Fruit fly (Drosophila melanogaster) whole organism, embryonic: ENCODE measurements around the gene CG2247.
A peak's percentile ranks its signal among the peaks of the same experiment; 100 is the strongest.

Experiments
- CG10209 ChIP-seq: fragments of 200-800 bp; sonication (Bioruptor generic); optimal IDR thresholded peaks from 3 replicates; lab custom pipeline; 2017; ENCODE audit warnings: missing biosample characterization, mild to moderate bottlenecking, missing genetic modification characterization, missing genetic modification reagents
- CG10274 ChIP-seq: fragments of 200-800 bp; sonication (Bioruptor generic); optimal IDR thresholded peaks from 3 replicates; lab custom pipeline; 2017; ENCODE audit warnings: missing biosample characterization, mild to moderate bottlenecking, missing genetic modification characterization
- CG10366 ChIP-seq: fragments of 200-800 bp; sonication (Bioruptor generic); IDR thresholded peaks from 2 replicates; pipeline ENCODE4 v1.3.6; 2022; ENCODE audit warnings: missing biosample characterization, missing genetic modification characterization
- CG13424 ChIP-seq: fragments of 200-800 bp; sonication (Bioruptor generic); optimal IDR thresholded peaks from 2 replicates; lab custom pipeline; 2019; ENCODE audit warnings: missing biosample characterization, mild to moderate bottlenecking, missing genetic modification characterization, moderate library complexity
- CG14860 ChIP-seq: fragments of 200-800 bp; sonication (Bioruptor generic); IDR thresholded peaks from 3 replicates; pipeline ENCODE4 v1.3.6; 2022; ENCODE audit warnings: missing biosample characterization, missing genetic modification characterization; ENCODE audit not compliant: partially characterized antibody
- CG2678 ChIP-seq: fragments of 200-800 bp; sonication (Bioruptor generic); optimal IDR thresholded peaks from 3 replicates; lab custom pipeline; 2019; ENCODE audit warnings: missing biosample characterization, mild to moderate bottlenecking, missing genetic modification characterization, moderate library complexity
- CG2712 ChIP-seq: fragments of 200-800 bp; optimal IDR thresholded peaks from 3 replicates; lab custom pipeline; 2019; ENCODE audit warnings: missing biosample characterization, mild to moderate bottlenecking, missing genetic modification characterization, moderate library complexity
- CG32532 ChIP-seq: fragments of 200-800 bp; sonication (Bioruptor generic); IDR thresholded peaks from 2 replicates; pipeline ENCODE4 v1.3.6; 2022; ENCODE audit warnings: missing biosample characterization, missing genetic modification characterization
- CG34224 ChIP-seq: fragments of 200-800 bp; sonication (Bioruptor generic); IDR thresholded peaks from 3 replicates; pipeline ENCODE4 v1.3.6; 2022; ENCODE audit warnings: missing biosample characterization, missing genetic modification characterization; ENCODE audit not compliant: partially characterized antibody
- CG34422 ChIP-seq: fragments of 200-800 bp; sonication (Bioruptor generic); IDR thresholded peaks from 3 replicates; pipeline ENCODE4 v1.3.6; 2022; ENCODE audit warnings: missing biosample characterization, missing genetic modification characterization
- CG3838 ChIP-seq: fragments of 200-800 bp; sonication (Bioruptor generic); optimal IDR thresholded peaks from 3 replicates; lab custom pipeline; 2016; ENCODE audit warnings: missing biosample characterization, missing genetic modification characterization
- CG4730 ChIP-seq: fragments of 200-800 bp; sonication (Bioruptor generic); IDR thresholded peaks from 2 replicates; pipeline ENCODE4 v1.3.6; 2022; ENCODE audit warnings: missing biosample characterization, missing genetic modification characterization
- CG6854 ChIP-seq: fragments of 200-800 bp; sonication (Bioruptor generic); optimal IDR thresholded peaks from 3 replicates; lab custom pipeline; 2017; ENCODE audit warnings: missing biosample characterization, mild to moderate bottlenecking, missing genetic modification characterization
- CG9437 ChIP-seq: fragments of 200-800 bp; sonication (Bioruptor generic); optimal IDR thresholded peaks from 2 replicates; lab custom pipeline; 2018; ENCODE audit warnings: missing biosample characterization, mild to moderate bottlenecking, missing genetic modification characterization
- Doc3 ChIP-seq: fragments of 200-800 bp; sonication (Bioruptor generic); IDR thresholded peaks from 3 replicates; pipeline ENCODE4 v1.3.6; 2022; ENCODE audit warnings: missing biosample characterization, missing genetic modification characterization; ENCODE audit not compliant: partially characterized antibody
- ERR ChIP-seq: fragments of 200-800 bp; sonication (Bioruptor generic); optimal IDR thresholded peaks from 2 replicates; lab custom pipeline; 2016; ENCODE audit warnings: missing biosample characterization, missing genetic modification characterization
- HmgZ ChIP-seq: fragments of 200-800 bp; sonication (Bioruptor generic); optimal IDR thresholded peaks from 2 replicates; lab custom pipeline; 2018; ENCODE audit warnings: missing biosample characterization, mild to moderate bottlenecking, missing genetic modification characterization
- Hr3 ChIP-seq: fragments of 200-800 bp; sonication (Bioruptor generic); optimal IDR thresholded peaks from 3 replicates; lab custom pipeline; 2016; ENCODE audit warnings: missing biosample characterization, missing genetic modification characterization
- Med ChIP-seq: fragments of 200-800 bp; sonication (Bioruptor generic); peaks from one replicate; lab custom pipeline; 2016; ENCODE audit warnings: missing biosample characterization, missing genetic modification characterization, mild to moderate bottlenecking, inconsistent platforms, moderate library complexity
- Nf-YB ChIP-seq: fragments of 200-800 bp; sonication (Bioruptor generic); optimal IDR thresholded peaks from 3 replicates; lab custom pipeline; 2019; ENCODE audit warnings: missing biosample characterization, mild to moderate bottlenecking, missing genetic modification characterization, moderate library complexity
- Sox102F ChIP-seq: fragments of 200-800 bp; sonication (Bioruptor generic); optimal IDR thresholded peaks from 2 replicates; lab custom pipeline; 2018; ENCODE audit warnings: missing biosample characterization, mild to moderate bottlenecking, missing genetic modification characterization, moderate library complexity
- al ChIP-seq: fragments of 200-800 bp; sonication (Bioruptor generic); IDR thresholded peaks from 2 replicates; pipeline ENCODE4 v1.3.6; 2022; ENCODE audit warnings: missing biosample characterization, missing genetic modification characterization
- cg ChIP-seq: fragments of 200-800 bp; sonication (Bioruptor generic); optimal IDR thresholded peaks from 3 replicates; lab custom pipeline; 2019; ENCODE audit warnings: missing biosample characterization, mild to moderate bottlenecking, missing genetic modification characterization, moderate library complexity
- crp ChIP-seq, 2 experiments: fragments of 200-800 bp; sonication (Bioruptor generic); optimal IDR thresholded peaks; 2 replicates in 1 of 2; 3 replicates in 1 of 2; lab custom pipeline; 2017; ENCODE audit warnings: missing biosample characterization in 2 of 2, missing genetic modification characterization in 2 of 2, mild to moderate bottlenecking in 1 of 2, moderate library complexity in 1 of 2
- ems ChIP-seq: fragments of 200-800 bp; sonication (Bioruptor generic); optimal IDR thresholded peaks from 3 replicates; lab custom pipeline; 2016; ENCODE audit warnings: missing biosample characterization, missing genetic modification characterization
- en ChIP-seq: fragments of 200-800 bp; sonication (Bioruptor generic); optimal IDR thresholded peaks from 2 replicates; lab custom pipeline; 2016; ENCODE audit warnings: missing biosample characterization, missing genetic modification characterization
- ftz-f1 ChIP-seq: fragments of 200-800 bp; sonication (Bioruptor generic); optimal IDR thresholded peaks from 2 replicates; lab custom pipeline; 2016; ENCODE audit warnings: missing biosample characterization, missing genetic modification characterization
- hb ChIP-seq: fragments of 200-800 bp; sonication (Bioruptor generic); IDR thresholded peaks from 3 replicates; pipeline ENCODE4 v1.3.6; 2022; ENCODE audit warnings: missing biosample characterization, missing genetic modification characterization; ENCODE audit not compliant: partially characterized antibody
- ind ChIP-seq: fragments of 200-800 bp; sonication (Bioruptor generic); optimal IDR thresholded peaks from 3 replicates; lab custom pipeline; 2016; ENCODE audit warnings: missing biosample characterization, missing genetic modification characterization
- jing ChIP-seq: fragments of 200-800 bp; sonication (Bioruptor generic); optimal IDR thresholded peaks from 2 replicates; lab custom pipeline; 2018; ENCODE audit warnings: missing biosample characterization, mild to moderate bottlenecking, missing genetic modification characterization
- nom ChIP-seq: fragments of 200-800 bp; sonication (Bioruptor generic); optimal IDR thresholded peaks from 2 replicates; lab custom pipeline; 2017; ENCODE audit warnings: missing biosample characterization, missing genetic modification characterization, mild to moderate bottlenecking, moderate library complexity, missing genetic modification reagents
- pan ChIP-seq, 4 experiments: fragments of >200 bp in 3 of 4; fragments of 200-800 bp in 1 of 4; sonication (Bioruptor generic) in 1 of 4; optimal IDR thresholded peaks in 3 of 4; IDR thresholded peaks in 1 of 4; 2 replicates each; pipeline versions ENCODE4 v1.3.6 to Lab custom; 2017 to 2022; ENCODE audit warnings: missing biosample characterization in 2 of 4, missing genetic modification characterization in 2 of 4, mixed read lengths in 1 of 4
- run ChIP-seq: fragments of 200-800 bp; sonication (Bioruptor generic); optimal IDR thresholded peaks from 3 replicates; lab custom pipeline; 2018; ENCODE audit warnings: missing biosample characterization, mild to moderate bottlenecking, missing genetic modification characterization
- sd ChIP-seq: fragments of 200-800 bp; sonication (Bioruptor generic); optimal IDR thresholded peaks from 3 replicates; lab custom pipeline; 2018; ENCODE audit warnings: missing biosample characterization, mild to moderate bottlenecking, missing genetic modification characterization, moderate library complexity
- sens ChIP-seq: fragments of 200-800 bp; sonication (Bioruptor generic); peaks from one replicate; lab custom pipeline; 2016; ENCODE audit warnings: missing biosample characterization, missing genetic modification characterization
- slp2 ChIP-seq: fragments of 200-800 bp; sonication (Bioruptor generic); optimal IDR thresholded peaks from 2 replicates; lab custom pipeline; 2016; ENCODE audit warnings: missing biosample characterization, missing genetic modification characterization
- sna ChIP-seq: fragments of 200-800 bp; sonication (Bioruptor generic); IDR thresholded peaks from 2 replicates; pipeline ENCODE4 v1.3.6; 2022; ENCODE audit warnings: missing biosample characterization, missing genetic modification characterization; ENCODE audit not compliant: partially characterized antibody
- sug ChIP-seq: fragments of 200-800 bp; optimal IDR thresholded peaks from 2 replicates; lab custom pipeline; 2019; ENCODE audit warnings: missing biosample characterization, mild to moderate bottlenecking, missing genetic modification characterization, moderate library complexity
- tgo ChIP-seq: fragments of 200-800 bp; sonication (Bioruptor generic); IDR thresholded peaks from 3 replicates; pipeline ENCODE4 v1.3.6; 2022; ENCODE audit warnings: missing biosample characterization, missing genetic modification characterization
- tll ChIP-seq, 2 experiments: fragments of 200-800 bp in 1 of 2; fragments of >200 bp in 1 of 2; sonication (Bioruptor generic) in 1 of 2; optimal IDR thresholded peaks; 2 replicates each; lab custom pipeline; 2017 to 2019; ENCODE audit warnings: missing biosample characterization in 2 of 2, missing genetic modification characterization in 2 of 2, mild to moderate bottlenecking in 1 of 2, moderate library complexity in 1 of 2
- tna ChIP-seq: fragments of 200-800 bp; sonication (Bioruptor generic); IDR thresholded peaks from 2 replicates; pipeline ENCODE4 v1.3.6; 2022; ENCODE audit warnings: missing biosample characterization, missing genetic modification characterization; ENCODE audit not compliant: partially characterized antibody
- tup ChIP-seq: fragments of 200-800 bp; sonication (Bioruptor generic); optimal IDR thresholded peaks from 2 replicates; lab custom pipeline; 2016; ENCODE audit warnings: missing biosample characterization, mild to moderate bottlenecking, missing genetic modification characterization, moderate library complexity
- vfl ChIP-seq: fragments of 200-800 bp; sonication (Bioruptor generic); optimal IDR thresholded peaks from 2 replicates; lab custom pipeline; 2016; ENCODE audit warnings: missing biosample characterization, missing genetic modification characterization
- wor ChIP-seq: fragments of 200-800 bp; sonication (Bioruptor generic); IDR thresholded peaks from 2 replicates; pipeline ENCODE4 v1.3.6; 2022; ENCODE audit warnings: missing biosample characterization, missing genetic modification characterization
- zfh2 ChIP-seq: fragments of 200-800 bp; sonication (Bioruptor generic); optimal IDR thresholded peaks from 2 replicates; lab custom pipeline; 2016; ENCODE audit warnings: missing biosample characterization, missing genetic modification characterization

CG2247 gene

DNA sequence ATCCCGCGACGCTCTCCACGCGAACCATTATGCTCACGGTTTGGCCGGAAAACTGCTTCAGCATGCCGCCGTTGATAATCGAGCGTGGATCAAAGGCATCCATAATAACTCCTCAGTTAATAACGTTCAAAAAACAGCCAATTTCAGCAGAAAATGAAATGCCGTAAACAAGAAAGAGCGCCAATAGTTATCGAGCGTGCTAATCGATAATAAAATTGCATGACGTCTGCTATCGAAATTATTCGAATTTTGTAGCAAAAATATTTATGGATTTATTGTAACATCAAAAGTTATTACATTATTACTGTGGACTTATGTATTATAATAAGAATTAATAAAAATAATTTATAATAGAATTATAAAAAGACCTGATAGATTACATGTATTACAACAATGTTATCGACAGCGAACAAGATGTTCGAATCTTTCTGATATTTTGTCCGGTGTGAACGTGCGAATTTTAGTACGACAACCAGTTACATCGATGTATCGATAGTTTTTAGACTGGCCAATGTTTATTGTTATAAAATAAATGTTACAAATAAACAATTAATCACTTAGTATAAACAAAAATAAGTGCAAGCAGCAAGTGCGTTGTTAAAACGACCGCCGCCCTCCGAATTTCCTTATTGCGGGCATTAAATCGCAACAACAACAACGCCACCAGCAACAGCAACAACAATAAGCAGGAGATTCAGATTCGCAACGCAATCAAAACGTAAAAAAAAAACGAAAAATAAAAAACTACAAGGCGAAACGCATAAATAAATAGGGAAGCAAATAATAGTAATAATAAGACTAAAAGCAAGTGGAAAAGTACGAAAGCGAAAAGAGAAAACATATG is 4.4 kb upstream of the CG2247 start, which contains the start of the genes RPA3 and Met (continued):
- TF ChIP-seq HmgZ (tag; lab: Kevin White, UChicago): no peak

dm6 chrX:11611056-11611644 is 302 bp downstream of the CG2247 start:
- TF ChIP-seq tup (no peak), CG10274 (no peak), slp2 (GFP tag; lab: Kevin White, UChicago) (no peak), Hr3 (GFP tag; lab: Kevin White, UChicago) (no peak), en (GFP tag; lab: Kevin White, UChicago) (no peak), sug (tag; lab: Kevin White, UChicago) (no peak), sens (GFP tag; lab: Kevin White, UChicago) (peak; percentile 7), Med (peak; percentile 70), CG3838 (GFP tag; lab: Kevin White, UChicago) (no peak), crp (GFP tag; optimal IDR thresholded peaks at IDR 0.05; lab: Kevin White, UChicago) (no peak), CG34422 (GFP tag; lab: Robert Waterston, UW) (0 out of 3 replicates have a peak, but pooled peaks have one; percentile 47), hb (GFP tag; lab: Robert Waterston, UW) (no peak), tna (GFP tag; lab: Robert Waterston, UW) (no peak), ftz-f1 (GFP tag; lab: Kevin White, UChicago) (peak; percentile 32), wor (GFP tag; lab: Robert Waterston, UW) (no peak), al (no peak), pan (optimal IDR thresholded peaks at IDR 0.05; lab: Kevin White, UChicago) (no peak), pan (GFP tag; optimal IDR thresholded peaks at IDR 0.05 in 1 of 2, IDR thresholded peaks at IDR 0.05 in 1 of 2) (no peak), run (no peak), Doc3 (GFP tag; lab: Robert Waterston, UW) (no peak), sd (no peak), ems (no peak), Nf-YB (GFP tag; lab: Kevin White, UChicago) (no peak), CG34224 (GFP tag; lab: Robert Waterston, UW) (no peak), cg (GFP tag; lab: Kevin White, UChicago) (peak; percentile 80), CG14860 (GFP tag; lab: Robert Waterston, UW) (no peak), tgo (GFP tag; lab: Robert Waterston, UW) (no peak), sna (GFP tag; lab: Robert Waterston, UW) (0 out of 2 replicates have a peak, but pooled peaks have one; percentile 6), vfl (GFP tag; lab: Kevin White, UChicago) (no peak), CG2678 (no peak), zfh2 (no peak), Sox102F (GFP tag; lab: Kevin White, UChicago) (no peak), CG32532 (GFP tag; lab: Robert Waterston, UW) (no peak), CG6854 (GFP tag; lab: Kevin White, UChicago) (peak; percentile 12), ind (no peak), CG10366 (no peak), CG9437 (no peak), CG10209 (no peak), nom (GFP tag; lab: Kevin White, UChicago) (peak; percentile 62), ERR (GFP tag; lab: Kevin White, UChicago) (no peak), tll (GFP tag; optimal IDR thresholded peaks at IDR 0.05; lab: Kevin White, UChicago) (no peak), CG13424 (tag; lab: Kevin White, UChicago) (no peak), jing (GFP tag; lab: Kevin White, UChicago) (no peak), CG2712 (no peak), CG4730 (no peak)
